Worm (Caenorhabditis elegans) whole organism, L1 larva: ENCODE measurements around the gene K03A11.1.

Source experiments
- C04F5.9 ChIP-seq: sonication (generic microtip); optimal IDR thresholded peaks from 2 replicates; lab custom pipeline; 2016; ENCODE audit warnings: missing genetic modification characterization, missing compliant biosample characterization
- C16A3.4 ChIP-seq: fragments of 150-350 bp; optimal IDR thresholded peaks from 2 replicates; lab custom pipeline; 2014; ENCODE audit warnings: missing biosample characterization, missing genetic modification characterization
- aha-1 ChIP-seq: fragments of 150-350 bp; optimal IDR thresholded peaks from 2 replicates; lab custom pipeline; 2014; ENCODE audit warnings: missing biosample characterization, missing genetic modification characterization
- alr-1 ChIP-seq: fragments of 200-800 bp; sonication (Bioruptor generic); optimal IDR thresholded peaks from 2 replicates; lab custom pipeline; 2018; ENCODE audit warnings: borderline replicate concordance, mild to moderate bottlenecking, missing genetic modification characterization, missing compliant biosample characterization
- aly-2 ChIP-seq: fragments of 150-350 bp; optimal IDR thresholded peaks from 2 replicates; lab custom pipeline; 2014; ENCODE audit warnings: missing biosample characterization, missing genetic modification characterization
- ama-1 ChIP-seq: fragments of 150-350 bp; optimal IDR thresholded peaks from 2 replicates; lab custom pipeline; 2014
- blmp-1 ChIP-seq: fragments of 150-350 bp; optimal IDR thresholded peaks from 2 replicates; lab custom pipeline; 2014; ENCODE audit warnings: missing biosample characterization, missing genetic modification characterization
- ceh-82 ChIP-seq, 3 experiments: fragments of 150-350 bp in 1 of 3; sonication (generic microtip) in 2 of 3; optimal IDR thresholded peaks; 2 replicates each; lab custom pipeline; 2014 to 2017; ENCODE audit warnings: missing biosample characterization in 3 of 3, missing genetic modification characterization in 3 of 3
- ceh-90 ChIP-seq: sonication (generic microtip); optimal IDR thresholded peaks from 2 replicates; lab custom pipeline; 2016; ENCODE audit warnings: missing genetic modification characterization, missing compliant biosample characterization
- ces-1 ChIP-seq: fragments of 150-350 bp; optimal IDR thresholded peaks from 2 replicates; lab custom pipeline; 2014; ENCODE audit warnings: missing biosample characterization, missing genetic modification reagents, missing genetic modification characterization
- dsc-1 ChIP-seq: sonication (generic microtip); optimal IDR thresholded peaks from 2 replicates; lab custom pipeline; 2016; ENCODE audit warnings: mild to moderate bottlenecking, missing genetic modification characterization, missing compliant biosample characterization
- efl-1 ChIP-seq, 4 experiments: fragments of 150-350 bp; optimal IDR thresholded peaks in 3 of 4; peaks in 1 of 4; 1 replicate in 1 of 4; 2 replicates in 3 of 4; lab custom pipeline; 2014; ENCODE audit warnings: missing biosample characterization in 2 of 4, missing genetic modification characterization in 2 of 4, missing genetic modification reagents in 2 of 4
- egl-27 ChIP-seq, 2 experiments: fragments of 150-350 bp in 1 of 2; sonication (generic microtip); optimal IDR thresholded peaks; 3 replicates each; lab custom pipeline; 2017 to 2018; ENCODE audit warnings: missing biosample characterization in 2 of 2, missing genetic modification characterization in 2 of 2, missing genetic modification reagents in 2 of 2
- elt-2 ChIP-seq: sonication (generic microtip); optimal IDR thresholded peaks from 2 replicates; lab custom pipeline; 2016; ENCODE audit warnings: missing genetic modification characterization, mild to moderate bottlenecking, inconsistent platforms, missing compliant biosample characterization, missing genetic modification reagents
- elt-3 ChIP-seq, 6 experiments: fragments of 150-350 bp in 1 of 6; sonication (generic microtip); optimal IDR thresholded peaks; 2 replicates each; lab custom pipeline; 2017 to 2018; ENCODE audit warnings: missing biosample characterization in 6 of 6, missing genetic modification characterization in 6 of 6, inconsistent platforms in 1 of 6
- ets-5 ChIP-seq: fragments of 200-800 bp; sonication (Bioruptor generic); IDR thresholded peaks from 2 replicates; pipeline ENCODE4 v1.3.6; 2022; ENCODE audit warnings: missing genetic modification characterization, missing compliant biosample characterization
- fkh-8 ChIP-seq: sonication (generic microtip); optimal IDR thresholded peaks from 2 replicates; lab custom pipeline; 2016; ENCODE audit warnings: mild to moderate bottlenecking, missing genetic modification characterization, missing compliant biosample characterization
- grh-1 ChIP-seq: fragments of 200-800 bp; sonication (Bioruptor generic); IDR thresholded peaks from 2 replicates; pipeline ENCODE4 v1.3.6; 2022; ENCODE audit warnings: missing genetic modification reagents, missing genetic modification characterization, missing compliant biosample characterization
- irx-1 ChIP-seq: sonication (generic microtip); optimal IDR thresholded peaks from 2 replicates; lab custom pipeline; 2016; ENCODE audit warnings: missing genetic modification characterization, missing compliant biosample characterization
- lin-14 ChIP-seq: fragments of 200-800 bp; sonication (Bioruptor generic); optimal IDR thresholded peaks from 2 replicates; lab custom pipeline; 2018; ENCODE audit warnings: mild to moderate bottlenecking, missing genetic modification characterization, moderate library complexity, missing compliant biosample characterization
- lin-35 ChIP-seq, 2 experiments: fragments of 150-350 bp; optimal IDR thresholded peaks; 2 replicates each; lab custom pipeline; 2014; ENCODE audit warnings: missing biosample characterization in 2 of 2, missing genetic modification characterization in 2 of 2, missing genetic modification reagents in 2 of 2
- lir-3 ChIP-seq: sonication (generic microtip); optimal IDR thresholded peaks from 2 replicates; lab custom pipeline; 2016; ENCODE audit warnings: mild to moderate bottlenecking, missing genetic modification characterization, moderate library complexity, missing compliant biosample characterization; ENCODE audit not compliant: poor library complexity
- lsy-2 ChIP-seq, 2 experiments: fragments of 150-350 bp; optimal IDR thresholded peaks; 2 replicates each; lab custom pipeline; 2014; ENCODE audit warnings: missing biosample characterization in 2 of 2, missing genetic modification characterization in 2 of 2
- mdl-1 ChIP-seq, 2 experiments: fragments of 150-350 bp; optimal IDR thresholded peaks; 2 replicates each; lab custom pipeline; 2014 to 2017; ENCODE audit warnings: missing biosample characterization in 2 of 2, missing genetic modification characterization in 2 of 2, inconsistent platforms in 1 of 2
- mef-2 ChIP-seq: fragments of 150-350 bp; optimal IDR thresholded peaks from 2 replicates; lab custom pipeline; 2014; ENCODE audit warnings: missing biosample characterization, missing genetic modification characterization
- mep-1 ChIP-seq: fragments of 150-350 bp; optimal IDR thresholded peaks from 2 replicates; lab custom pipeline; 2014; ENCODE audit warnings: missing biosample characterization, missing genetic modification characterization
- nhr-11 ChIP-seq: fragments of 150-350 bp; optimal IDR thresholded peaks from 2 replicates; lab custom pipeline; 2014; ENCODE audit warnings: missing biosample characterization, missing genetic modification characterization
- nhr-12 ChIP-seq: sonication (generic microtip); optimal IDR thresholded peaks from 2 replicates; lab custom pipeline; 2017; ENCODE audit warnings: missing biosample characterization, missing genetic modification characterization
- nhr-19 ChIP-seq: fragments of 200-800 bp; sonication (Bioruptor generic); conservative IDR thresholded peaks from 2 replicates; pipeline ENCODE4 v1.3.6; 2022; ENCODE audit warnings: missing genetic modification characterization, missing compliant biosample characterization
- nhr-20 ChIP-seq: sonication (generic microtip); optimal IDR thresholded peaks from 2 replicates; lab custom pipeline; 2016; ENCODE audit warnings: mild to moderate bottlenecking, missing genetic modification characterization, missing compliant biosample characterization
- nhr-28 ChIP-seq: fragments of 150-350 bp; optimal IDR thresholded peaks from 2 replicates; lab custom pipeline; 2014; ENCODE audit warnings: missing biosample characterization, missing genetic modification characterization
- nhr-47 ChIP-seq: sonication (generic microtip); optimal IDR thresholded peaks from 2 replicates; lab custom pipeline; 2016; ENCODE audit warnings: mild to moderate bottlenecking, missing genetic modification characterization, moderate library complexity, missing compliant biosample characterization
- nhr-71 ChIP-seq: sonication (generic microtip); optimal IDR thresholded peaks from 2 replicates; lab custom pipeline; 2016; ENCODE audit warnings: mild to moderate bottlenecking, missing genetic modification characterization, moderate library complexity, missing compliant biosample characterization
- nhr-85 ChIP-seq: sonication (generic microtip); peaks from one replicate; lab custom pipeline; 2016; ENCODE audit warnings: missing genetic modification characterization, inconsistent platforms, missing compliant biosample characterization
- nhr-90 ChIP-seq: sonication (generic microtip); optimal IDR thresholded peaks from 2 replicates; lab custom pipeline; 2016; ENCODE audit warnings: mild to moderate bottlenecking, missing genetic modification characterization, missing compliant biosample characterization; ENCODE audit not compliant: poor library complexity
- pag-3 ChIP-seq: sonication (generic microtip); optimal IDR thresholded peaks from 2 replicates; lab custom pipeline; 2017; ENCODE audit warnings: missing genetic modification characterization, mild to moderate bottlenecking, missing compliant biosample characterization, antibody characterized with exemption, borderline replicate concordance; ENCODE audit not compliant: insufficient read depth
- pax-3 ChIP-seq: fragments of 200-800 bp; sonication (Bioruptor generic); optimal IDR thresholded peaks from 2 replicates; lab custom pipeline; 2018; ENCODE audit warnings: mild to moderate bottlenecking, missing genetic modification characterization, moderate library complexity, missing compliant biosample characterization
- snpc-4 ChIP-seq: fragments of 150-350 bp; optimal IDR thresholded peaks from 2 replicates; lab custom pipeline; 2014; ENCODE audit warnings: missing biosample characterization, missing genetic modification characterization
- snu-23 ChIP-seq: sonication (generic microtip); optimal IDR thresholded peaks from 2 replicates; lab custom pipeline; 2016; ENCODE audit warnings: missing genetic modification characterization, missing compliant biosample characterization
- sox-4 ChIP-seq: sonication (generic microtip); optimal IDR thresholded peaks from 2 replicates; lab custom pipeline; 2016; ENCODE audit warnings: missing genetic modification characterization, missing compliant biosample characterization
- swsn-7 ChIP-seq: sonication (generic microtip); optimal IDR thresholded peaks from 2 replicates; lab custom pipeline; 2016; ENCODE audit warnings: missing genetic modification characterization, missing compliant biosample characterization
- tbx-2 ChIP-seq: sonication (generic microtip); optimal IDR thresholded peaks from 2 replicates; lab custom pipeline; 2016; ENCODE audit warnings: missing genetic modification characterization, missing compliant biosample characterization
- tlp-1 ChIP-seq: fragments of 150-350 bp; optimal IDR thresholded peaks from 2 replicates; lab custom pipeline; 2014; ENCODE audit warnings: missing biosample characterization, missing genetic modification characterization
- unc-62 ChIP-seq: fragments of 150-350 bp; optimal IDR thresholded peaks from 2 replicates; lab custom pipeline; 2014; ENCODE audit warnings: missing biosample characterization, missing genetic modification reagents, missing genetic modification characterization
- unc-86 ChIP-seq: sonication (generic microtip); optimal IDR thresholded peaks from 2 replicates; lab custom pipeline; 2016; ENCODE audit warnings: missing genetic modification characterization, missing compliant biosample characterization
- vab-15 ChIP-seq: sonication (generic microtip); optimal IDR thresholded peaks from 2 replicates; lab custom pipeline; 2017; ENCODE audit warnings: missing genotype, mild to moderate bottlenecking, missing genetic modification characterization, missing compliant biosample characterization
- zip-4 ChIP-seq: fragments of 200-800 bp; sonication (Bioruptor generic); optimal IDR thresholded peaks from 2 replicates; lab custom pipeline; 2018; ENCODE audit warnings: mild to moderate bottlenecking, missing genetic modification characterization, moderate library complexity, missing compliant biosample characterization
- ztf-11 ChIP-seq, 2 experiments: sonication (generic microtip); optimal IDR thresholded peaks; 2 replicates each; lab custom pipeline; 2016 to 2017; ENCODE audit warnings: missing genetic modification characterization in 2 of 2, missing biosample characterization in 1 of 2, missing compliant biosample characterization in 1 of 2

Gene K03A11.1

DNA sequence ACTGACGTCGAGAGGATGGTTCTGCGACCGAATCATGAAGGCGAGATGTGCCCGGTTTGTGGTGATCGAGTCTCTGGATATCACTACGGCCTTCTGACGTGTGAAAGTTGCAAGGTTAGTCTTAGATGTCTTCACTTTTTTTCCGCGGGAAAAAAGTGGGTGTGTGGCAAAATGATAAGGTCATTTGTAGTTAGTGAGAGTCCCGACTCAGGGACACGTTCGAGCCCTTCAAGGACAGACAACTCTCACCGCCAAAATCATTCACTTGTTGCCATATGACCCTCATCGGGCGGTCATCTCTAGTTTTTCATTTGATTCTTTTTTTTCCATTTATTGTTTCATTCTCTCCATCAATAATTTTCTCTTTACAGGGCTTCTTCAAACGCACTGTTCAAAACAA is 42.6 kb upstream of the K03A11.1 start (continued):
- TF ChIP-seq mef-2 (tag; lab: Kevin White, UChicago): no peak
- no peak for TF ChIP-seq swsn-7 (tag; lab: Kevin White, UChicago)
- no peak for TF ChIP-seq tbx-2 (tag; lab: Kevin White, UChicago)
- TF ChIP-seq aha-1 (tag; lab: Kevin White, UChicago): no peak
- no peak for TF ChIP-seq mdl-1 (tag; optimal IDR thresholded peaks at IDR 0.05; lab: Kevin White, UChicago)
- no peak for TF ChIP-seq unc-62 (GFP tag; lab: Kevin White, UChicago)
- TF ChIP-seq zip-4: no peak
- TF ChIP-seq ama-1: no peak
- TF ChIP-seq snpc-4 (tag; lab: Kevin White, UChicago): no peak
- TF ChIP-seq sox-4 (tag; lab: Kevin White, UChicago): no peak
- TF ChIP-seq ceh-82 (tag; optimal IDR thresholded peaks at IDR 0.05; lab: Kevin White, UChicago): no peak
- TF ChIP-seq blmp-1 (tag; lab: Kevin White, UChicago): peak; percentile 98
- TF ChIP-seq alr-1 (tag; lab: Kevin White, UChicago): no peak
- no peak for TF ChIP-seq fkh-8
- no peak for TF ChIP-seq lsy-2 (tag; optimal IDR thresholded peaks at IDR 0.05; lab: Kevin White, UChicago)
- TF ChIP-seq vab-15 (tag; lab: Kevin White, UChicago): no peak
- TF ChIP-seq nhr-20 (tag; lab: Kevin White, UChicago): peak; percentile 46
- TF ChIP-seq ces-1 (GFP tag; lab: Kevin White, UChicago): no peak
- no peak for TF ChIP-seq nhr-12 (tag; lab: Kevin White, UChicago)
- TF ChIP-seq C04F5.9 (tag; lab: Kevin White, UChicago): no peak
- no peak for TF ChIP-seq pax-3 (tag; lab: Kevin White, UChicago)
- 0 out of 2 replicates have a peak, but pooled peaks have one; percentile 31 for TF ChIP-seq grh-1 (GFP tag; lab: Robert Waterston, UW)
- no peak for TF ChIP-seq tlp-1 (tag; lab: Kevin White, UChicago)
- no peak for TF ChIP-seq nhr-19 (GFP tag; lab: Robert Waterston, UW)
- TF ChIP-seq elt-2 (tag; lab: Kevin White, UChicago): no peak
- no peak for TF ChIP-seq nhr-28 (tag; lab: Kevin White, UChicago)
- TF ChIP-seq nhr-11 (tag; lab: Kevin White, UChicago): no peak
- TF ChIP-seq aly-2 (tag; lab: Kevin White, UChicago): no peak
- TF ChIP-seq ztf-11 (tag; optimal IDR thresholded peaks at IDR 0.05; lab: Kevin White, UChicago): no peak
- peak; percentile 85 for TF ChIP-seq lin-14 (GFP tag; lab: Kevin White, UChicago)
- TF ChIP-seq efl-1 (optimal IDR thresholded peaks at IDR 0.05; lab: Kevin White, UChicago): no peak
- TF ChIP-seq efl-1 (GFP tag; optimal IDR thresholded peaks at IDR 0.05 in 1 of 2; lab: Kevin White, UChicago): peak in 1 of 2 experiments; percentile 38
- TF ChIP-seq nhr-71: no peak
- TF ChIP-seq dsc-1 (tag; lab: Kevin White, UChicago): no peak
- TF ChIP-seq ceh-90 (tag; lab: Kevin White, UChicago): no peak
- no peak for TF ChIP-seq lir-3 (tag; lab: Kevin White, UChicago)
- no peak for TF ChIP-seq unc-86
- TF ChIP-seq egl-27 (tag; optimal IDR thresholded peaks at IDR 0.05; lab: Kevin White, UChicago): no peak

DNA sequence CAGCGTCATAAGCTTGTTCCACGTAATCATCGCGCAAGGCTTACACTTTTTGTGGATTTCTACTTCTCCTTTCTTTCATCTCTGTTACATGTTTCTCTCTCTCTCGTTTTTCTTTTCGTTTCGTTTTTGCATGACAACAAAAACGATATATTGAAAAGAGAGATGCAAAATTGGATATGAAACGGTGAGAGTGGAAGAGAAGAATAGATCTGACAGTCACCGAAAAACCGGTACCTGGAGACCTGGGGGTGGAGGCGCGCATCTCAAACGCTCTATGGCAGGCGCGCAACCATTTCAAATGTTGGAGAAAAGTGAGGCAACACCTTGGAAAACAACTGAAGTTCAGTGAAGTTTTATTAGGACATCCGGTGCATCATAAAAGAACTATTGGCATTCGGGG is 41.9 kb upstream of the K03A11.1 start:
- TF ChIP-seq grh-1 (GFP tag; lab: Robert Waterston, UW) (peak; percentile 79), nhr-71 (peak; percentile 55), mdl-1 (tag; optimal IDR thresholded peaks at IDR 0.05; lab: Kevin White, UChicago) (peak in 1 of 2 experiments; percentile 19), elt-3 (tag; optimal IDR thresholded peaks at IDR 0.05; lab: Kevin White, UChicago) (peak in 4 of 6 experiments; percentile 22 to 50 (median 40)), nhr-47 (tag; lab: Kevin White, UChicago) (no peak), lsy-2 (tag; optimal IDR thresholded peaks at IDR 0.05; lab: Kevin White, UChicago) (peak in 1 of 2 experiments; percentile 44), snu-23 (GFP tag; lab: Kevin White, UChicago) (peak; percentile 51), irx-1 (tag; lab: Kevin White, UChicago) (no peak), nhr-19 (GFP tag; lab: Robert Waterston, UW) (peak; percentile 16; the same call in 1 of the 2 replicates), lin-35 (GFP tag; optimal IDR thresholded peaks at IDR 0.05; lab: Kevin White, UChicago) (peak in 1 of 2 experiments; percentile 29), efl-1 (optimal IDR thresholded peaks at IDR 0.05; lab: Kevin White, UChicago) (no peak), efl-1 (GFP tag; optimal IDR thresholded peaks at IDR 0.05 in 1 of 2; lab: Kevin White, UChicago) (peak in 1 of 2 experiments; percentile 82), nhr-85 (tag; lab: Kevin White, UChicago) (peak; percentile 91), nhr-20 (tag; lab: Kevin White, UChicago) (peak; percentile 64), mep-1 (tag; lab: Kevin White, UChicago) (peak; percentile 70), nhr-90 (tag; lab: Kevin White, UChicago) (peak; percentile 51), swsn-7 (tag; lab: Kevin White, UChicago) (peak; percentile 28), blmp-1 (tag; lab: Kevin White, UChicago) (peak; percentile 98), C16A3.4 (tag; lab: Kevin White, UChicago) (peak; percentile 3), aha-1 (tag; lab: Kevin White, UChicago) (no peak), pag-3 (tag; lab: Kevin White, UChicago) (no peak), ets-5 (GFP tag; lab: Robert Waterston, UW) (no peak), lin-14 (GFP tag; lab: Kevin White, UChicago) (peak; percentile 78)
